Worm (Caenorhabditis elegans) whole organism, young adult: ENCODE data around the gene irld-21.

Experiments used
- B0035.1 ChIP-seq: sonication (generic microtip); optimal IDR thresholded peaks from 2 replicates; lab custom pipeline; 2016; ENCODE audit warnings: missing genetic modification characterization, mild to moderate bottlenecking, missing compliant biosample characterization, missing genotype, missing genetic modification reagents
- C06A6.2 ChIP-seq: fragments of 200-800 bp; sonication (Bioruptor generic); conservative IDR thresholded peaks from 2 replicates; pipeline ENCODE4 v1.3.6; 2022; ENCODE audit warnings: missing genetic modification characterization, missing compliant biosample characterization
- F23B12.7 ChIP-seq: sonication (generic microtip); optimal IDR thresholded peaks from 2 replicates; lab custom pipeline; 2017; ENCODE audit warnings: missing genetic modification characterization, mild to moderate bottlenecking, missing compliant biosample characterization, antibody characterized with exemption, moderate library complexity; ENCODE audit not compliant: insufficient read depth
- F49E8.2 ChIP-seq: sonication (generic microtip); optimal IDR thresholded peaks from 3 replicates; lab custom pipeline; 2017; ENCODE audit warnings: missing genetic modification characterization, mild to moderate bottlenecking, missing compliant biosample characterization, antibody characterized with exemption, moderate library complexity; ENCODE audit not compliant: insufficient read depth
- F52B5.7 ChIP-seq: sonication (generic microtip); optimal IDR thresholded peaks from 2 replicates; lab custom pipeline; 2016; ENCODE audit warnings: mild to moderate bottlenecking, missing genetic modification characterization, missing compliant biosample characterization
- T07F8.4 ChIP-seq: sonication (generic microtip); optimal IDR thresholded peaks from 2 replicates; lab custom pipeline; 2016; ENCODE audit warnings: mild to moderate bottlenecking, missing genetic modification characterization, moderate library complexity, missing compliant biosample characterization
- Y67H2A.10 ChIP-seq: fragments of 200-800 bp; sonication (Bioruptor generic); conservative IDR thresholded peaks from 2 replicates; pipeline ENCODE4 v1.3.6; 2022; ENCODE audit warnings: missing genetic modification reagents, missing genetic modification characterization, missing compliant biosample characterization
- Y79H2A.3 ChIP-seq: fragments of 200-800 bp; sonication (Bioruptor generic); conservative IDR thresholded peaks from 2 replicates; pipeline ENCODE4 v1.3.6; 2022; ENCODE audit warnings: missing genetic modification reagents, missing genetic modification characterization, missing compliant biosample characterization
- ama-1 ChIP-seq, 3 experiments: fragments of 150-350 bp in 1 of 3; sonication (generic microtip) in 2 of 3; optimal IDR thresholded peaks; 2 replicates each; lab custom pipeline; 2014 to 2018; ENCODE audit warnings: missing biosample characterization in 2 of 3, missing genetic modification characterization in 2 of 3, missing genetic modification reagents in 2 of 3
- aptf-2 ChIP-seq: fragments of 200-800 bp; sonication (Bioruptor generic); conservative IDR thresholded peaks from 2 replicates; pipeline ENCODE4 v1.3.6; 2022; ENCODE audit warnings: missing genetic modification reagents, missing genetic modification characterization, missing compliant biosample characterization
- attf-3 ChIP-seq: fragments of 200-800 bp; sonication (Bioruptor generic); conservative IDR thresholded peaks from 2 replicates; pipeline ENCODE4 v1.3.6; 2022; ENCODE audit warnings: missing genetic modification reagents, missing genetic modification characterization, missing compliant biosample characterization
- attf-5 ChIP-seq: fragments of 200-800 bp; sonication (Bioruptor generic); optimal IDR thresholded peaks from 2 replicates; lab custom pipeline; 2018; ENCODE audit warnings: mild to moderate bottlenecking, missing genetic modification characterization, missing compliant biosample characterization
- ceh-27 ChIP-seq: fragments of 200-800 bp; sonication (Bioruptor generic); optimal IDR thresholded peaks from 2 replicates; lab custom pipeline; 2018; ENCODE audit warnings: mild to moderate bottlenecking, missing genetic modification characterization, moderate library complexity, missing compliant biosample characterization
- dpl-1 ChIP-seq: fragments of 150-350 bp; optimal IDR thresholded peaks from 2 replicates; lab custom pipeline; 2014; ENCODE audit warnings: missing biosample characterization, missing genetic modification reagents, missing genetic modification characterization
- egl-44 ChIP-seq: fragments of 200-800 bp; sonication (Bioruptor generic); IDR thresholded peaks from 2 replicates; pipeline ENCODE4 v1.3.6; 2022; ENCODE audit warnings: missing genetic modification reagents, missing genetic modification characterization, missing compliant biosample characterization
- egrh-3 ChIP-seq: fragments of 200-800 bp; sonication (Bioruptor generic); IDR thresholded peaks from 2 replicates; pipeline ENCODE4 v1.3.6; 2022; ENCODE audit warnings: missing genetic modification reagents, missing genetic modification characterization, missing compliant biosample characterization
- gei-17 ChIP-seq: fragments of 200-800 bp; sonication (Bioruptor generic); optimal IDR thresholded peaks from 2 replicates; lab custom pipeline; 2018; ENCODE audit warnings: mild to moderate bottlenecking, missing genetic modification characterization, missing compliant biosample characterization
- him-1 ChIP-seq: sonication (generic microtip); optimal IDR thresholded peaks from 2 replicates; lab custom pipeline; 2016; ENCODE audit warnings: missing genotype, missing genetic modification reagents, missing genetic modification characterization, missing compliant biosample characterization
- hsf-1 ChIP-seq: fragments of 200-800 bp; sonication (Bioruptor generic); IDR thresholded peaks from 2 replicates; pipeline ENCODE4 v1.3.6; 2022; ENCODE audit warnings: missing genetic modification reagents, missing genetic modification characterization, missing compliant biosample characterization
- lin-35 ChIP-seq, 3 experiments: fragments of 150-350 bp in 2 of 3; sonication (generic microtip) in 1 of 3; optimal IDR thresholded peaks; 2 replicates each; lab custom pipeline; 2014 to 2018; ENCODE audit warnings: missing biosample characterization in 3 of 3, missing genetic modification characterization in 3 of 3, missing genetic modification reagents in 3 of 3
- lin-40 ChIP-seq: sonication (generic microtip); optimal IDR thresholded peaks from 2 replicates; lab custom pipeline; 2016; ENCODE audit warnings: missing genetic modification characterization, mild to moderate bottlenecking, missing compliant biosample characterization, missing genotype, missing genetic modification reagents
- lin-54 ChIP-seq: fragments of 200-800 bp; sonication (Bioruptor generic); optimal IDR thresholded peaks from 2 replicates; lab custom pipeline; 2018; ENCODE audit warnings: mild to moderate bottlenecking, missing genetic modification characterization, missing compliant biosample characterization
- madf-3 ChIP-seq: fragments of 200-800 bp; sonication (Bioruptor generic); IDR thresholded peaks from 2 replicates; pipeline ENCODE4 v1.3.6; 2022; ENCODE audit warnings: missing genetic modification reagents, missing genetic modification characterization, missing compliant biosample characterization
- madf-8 ChIP-seq: fragments of 200-800 bp; sonication (Bioruptor generic); conservative IDR thresholded peaks from 2 replicates; pipeline ENCODE4 v1.3.6; 2022; ENCODE audit warnings: missing genetic modification reagents, missing genetic modification characterization, missing compliant biosample characterization
- mcd-1 ChIP-seq: fragments of 200-800 bp; sonication (Bioruptor generic); IDR thresholded peaks from 2 replicates; pipeline ENCODE4 v1.3.6; 2022; ENCODE audit warnings: missing genetic modification reagents, missing genetic modification characterization, missing compliant biosample characterization
- mel-28 ChIP-seq: sonication (generic microtip); optimal IDR thresholded peaks from 2 replicates; lab custom pipeline; 2016; ENCODE audit warnings: borderline replicate concordance, mild to moderate bottlenecking, missing genetic modification characterization, missing compliant biosample characterization
- mes-4 ChIP-seq: sonication (generic microtip); optimal IDR thresholded peaks from 2 replicates; lab custom pipeline; 2016; ENCODE audit warnings: missing genotype, missing genetic modification characterization, missing compliant biosample characterization
- nfya-1 ChIP-seq: sonication (generic microtip); optimal IDR thresholded peaks from 2 replicates; lab custom pipeline; 2017; ENCODE audit warnings: antibody characterized with exemption, missing compliant biosample characterization, missing genetic modification characterization, borderline replicate concordance; ENCODE audit not compliant: insufficient read depth
- snpc-4 ChIP-seq, 5 experiments: fragments of 150-350 bp in 1 of 5; sonication (generic microtip) in 4 of 5; optimal IDR thresholded peaks; 2 replicates each; lab custom pipeline; 2014 to 2018; ENCODE audit warnings: missing genetic modification characterization in 5 of 5, missing biosample characterization in 3 of 5, antibody characterized with exemption in 2 of 5, mild to moderate bottlenecking in 2 of 5, missing compliant biosample characterization in 2 of 5, missing genotype in 2 of 5, moderate library complexity in 2 of 5, missing genetic modification reagents in 1 of 5
- tbx-9 ChIP-seq: sonication (generic microtip); optimal IDR thresholded peaks from 2 replicates; lab custom pipeline; 2016; ENCODE audit warnings: borderline replicate concordance, missing genetic modification characterization, inconsistent platforms, missing compliant biosample characterization
- unc-130 ChIP-seq: sonication (generic microtip); optimal IDR thresholded peaks from 2 replicates; lab custom pipeline; 2016; ENCODE audit warnings: missing genetic modification reagents, missing genetic modification characterization, missing compliant biosample characterization
- xnd-1 ChIP-seq: sonication (generic microtip); optimal IDR thresholded peaks from 2 replicates; lab custom pipeline; 2016; ENCODE audit warnings: missing genotype, missing genetic modification reagents, missing genetic modification characterization, missing compliant biosample characterization
- zfh-2 ChIP-seq: fragments of 200-800 bp; sonication (Bioruptor generic); conservative IDR thresholded peaks from 2 replicates; pipeline ENCODE4 v1.3.6; 2022; ENCODE audit warnings: missing genetic modification reagents, missing genetic modification characterization, missing compliant biosample characterization
- ztf-3 ChIP-seq: fragments of 200-800 bp; sonication (Bioruptor generic); optimal IDR thresholded peaks from 2 replicates; lab custom pipeline; 2018; ENCODE audit warnings: mild to moderate bottlenecking, missing genetic modification characterization, missing compliant biosample characterization

The irld-21 gene

ce11 chrIV:10111441-10111840, 10.7 kb downstream of the irld-21 start, which contains the start of gene spch-1:
Gene spch-1 (minus strand): TSS chrIV:10111541.
- TF ChIP-seq F52B5.7 (tag; lab: Kevin White, UChicago) (no peak), gei-17 (no peak), ztf-3 (GFP tag; lab: Kevin White, UChicago) (no peak)

ce11 chrIV:10110870-10111269, 11.2 kb downstream of the irld-21 start:
- TF ChIP-seq zfh-2 (GFP tag; lab: Robert Waterston, UW): peak; percentile 87
- TF ChIP-seq attf-3 (GFP tag; lab: Robert Waterston, UW): no peak
- TF ChIP-seq egrh-3 (GFP tag; lab: Robert Waterston, UW): peak; percentile 82; the same call in 1 of the 2 replicates

ce11 chrIV:10110417-10110816, 11.7 kb downstream of the irld-21 start, which contains the start of gene egl-38:
Gene egl-38 (minus strand): TSS chrIV:10110517.
- no peak for TF ChIP-seq ceh-27
- TF ChIP-seq nfya-1 (tag; lab: Kevin White, UChicago): no peak
- no peak for TF ChIP-seq Y67H2A.10
- TF ChIP-seq lin-40: no peak
- no peak for TF ChIP-seq ama-1 (optimal IDR thresholded peaks at IDR 0.05; lab: Kevin White, UChicago)
- TF ChIP-seq ama-1 (GFP tag; optimal IDR thresholded peaks at IDR 0.05; lab: Kevin White, UChicago): no peak
- TF ChIP-seq mcd-1 (GFP tag; lab: Robert Waterston, UW): no peak
- no peak for TF ChIP-seq unc-130
- no peak for TF ChIP-seq F23B12.7 (tag; lab: Kevin White, UChicago)
- no peak for TF ChIP-seq attf-5
- no peak for TF ChIP-seq hsf-1
- TF ChIP-seq him-1 (tag; lab: Kevin White, UChicago): no peak
- TF ChIP-seq egl-44 (GFP tag; lab: Robert Waterston, UW): no peak
- no peak for TF ChIP-seq dpl-1
- TF ChIP-seq mel-28 (tag; lab: Kevin White, UChicago): no peak
- no peak for TF ChIP-seq madf-8 (GFP tag; lab: Robert Waterston, UW)
- TF ChIP-seq T07F8.4 (tag; lab: Kevin White, UChicago): no peak

ce11 chrIV:10096881-10097280, 25.2 kb downstream of the irld-21 start, which contains the start of gene dis-3:
Gene dis-3 (plus strand): TSS chrIV:10097202.
- TF ChIP-seq C06A6.2 (GFP tag; lab: Robert Waterston, UW) (no peak), attf-3 (GFP tag; lab: Robert Waterston, UW) (peak; percentile 88)

- TF ChIP-seq ztf-3 (GFP tag; lab: Kevin White, UChicago) (no peak), dpl-1 (no peak), F23B12.7 (tag; lab: Kevin White, UChicago) (no peak), lin-40 (no peak), mes-4 (tag; lab: Kevin White, UChicago) (no peak), snpc-4 (GFP tag; optimal IDR thresholded peaks at IDR 0.05; lab: Kevin White, UChicago) (no peak), snpc-4 (tag; optimal IDR thresholded peaks at IDR 0.05; lab: Kevin White, UChicago) (no peak), aptf-2 (GFP tag; lab: Robert Waterston, UW) (no peak), egrh-3 (GFP tag; lab: Robert Waterston, UW) (no peak), B0035.1 (tag; lab: Kevin White, UChicago) (no peak), F49E8.2 (tag; lab: Kevin White, UChicago) (no peak), lin-35 (GFP tag; optimal IDR thresholded peaks at IDR 0.05; lab: Kevin White, UChicago) (no peak), unc-130 (no peak), madf-3 (GFP tag; lab: Robert Waterston, UW) (no peak), tbx-9 (tag; lab: Kevin White, UChicago) (no peak), lin-54 (GFP tag; lab: Kevin White, UChicago) (no peak), xnd-1 (tag; lab: Kevin White, UChicago) (no peak), Y79H2A.3 (no peak)
Measured at ce11 chrIV:10095171-10095570, 26.9 kb downstream of the irld-21 start, which contains the start of the genes C04G2.5 and msp-36. Gene C04G2.5 (minus strand): TSS chrIV:10095271. Gene msp-36 (plus strand): TSS chrIV:10095433.
